Worm (Caenorhabditis elegans): ENCODE measurements around the gene aman-2.

- TF ChIP-seq him-1 (tag; optimal IDR thresholded peaks at IDR 0.05) (no peak), dao-5 (tag; optimal IDR thresholded peaks at IDR 0.05) (no peak)
Measured at ce11 chrV:11901260-11901659, 31.8 kb downstream of the aman-2 start.
